Worm (Caenorhabditis elegans) whole organism, L3 larva: ENCODE measurements around the gene F36D4.6.

Source experiments
- R02D3.7 ChIP-seq: fragments of 150-350 bp; optimal IDR thresholded peaks from 2 replicates; lab custom pipeline; 2014; ENCODE audit warnings: missing biosample characterization, missing genetic modification characterization
- ZK546.5 ChIP-seq: sonication (generic microtip); optimal IDR thresholded peaks from 2 replicates; lab custom pipeline; 2017; ENCODE audit warnings: missing biosample characterization, missing genetic modification characterization
- ama-1 ChIP-seq: fragments of 150-350 bp; optimal IDR thresholded peaks from 2 replicates; lab custom pipeline; 2018
- ceh-16 ChIP-seq: sonication (generic microtip); optimal IDR thresholded peaks from 2 replicates; lab custom pipeline; 2017; ENCODE audit warnings: missing biosample characterization, missing genetic modification characterization
- ceh-28 ChIP-seq: fragments of 150-350 bp; optimal IDR thresholded peaks from 2 replicates; lab custom pipeline; 2014; ENCODE audit warnings: missing biosample characterization, missing genetic modification reagents, missing genetic modification characterization
- ceh-82 ChIP-seq: fragments of 150-350 bp; optimal IDR thresholded peaks from 2 replicates; lab custom pipeline; 2014; ENCODE audit warnings: missing biosample characterization, missing genetic modification characterization
- daf-12 ChIP-seq: fragments of 150-350 bp; optimal IDR thresholded peaks from 2 replicates; lab custom pipeline; 2014; ENCODE audit warnings: missing biosample characterization, missing genetic modification reagents, missing genetic modification characterization
- egl-5 ChIP-seq: fragments of 150-350 bp; optimal IDR thresholded peaks from 2 replicates; lab custom pipeline; 2017; ENCODE audit warnings: missing biosample characterization, missing genetic modification reagents, missing genetic modification characterization, inconsistent platforms
- elt-1 ChIP-seq: fragments of 150-350 bp; optimal IDR thresholded peaks from 2 replicates; lab custom pipeline; 2014; ENCODE audit warnings: missing biosample characterization, missing genetic modification characterization
- elt-2 ChIP-seq: sonication (generic microtip); optimal IDR thresholded peaks from 2 replicates; lab custom pipeline; 2016; ENCODE audit warnings: missing genetic modification reagents, mild to moderate bottlenecking, missing genetic modification characterization, missing compliant biosample characterization
- elt-3 ChIP-seq, 3 experiments: fragments of 150-350 bp in 1 of 3; sonication (generic microtip) in 2 of 3; optimal IDR thresholded peaks; 2 replicates in 2 of 3; 4 replicates in 1 of 3; lab custom pipeline; 2014 to 2017; ENCODE audit warnings: missing biosample characterization in 3 of 3, missing genetic modification characterization in 3 of 3
- fos-1 ChIP-seq: fragments of 150-350 bp; optimal IDR thresholded peaks from 2 replicates; lab custom pipeline; 2014; ENCODE audit warnings: missing biosample characterization, missing genetic modification characterization
- hmg-11 ChIP-seq: sonication (generic microtip); optimal IDR thresholded peaks from 2 replicates; lab custom pipeline; 2016; ENCODE audit warnings: missing genetic modification characterization, missing compliant biosample characterization
- jun-1 ChIP-seq: fragments of 150-350 bp; optimal IDR thresholded peaks from 2 replicates; lab custom pipeline; 2014; ENCODE audit warnings: missing biosample characterization, missing genetic modification reagents, missing genetic modification characterization
- lin-39 ChIP-seq: fragments of 150-350 bp; optimal IDR thresholded peaks from 2 replicates; lab custom pipeline; 2018; ENCODE audit warnings: missing biosample characterization, missing genetic modification reagents, missing genetic modification characterization
- lsy-12 ChIP-seq: sonication (generic microtip); optimal IDR thresholded peaks from 2 replicates; lab custom pipeline; 2016; ENCODE audit warnings: mild to moderate bottlenecking, missing genetic modification characterization, missing compliant biosample characterization
- mdl-1 ChIP-seq: fragments of 150-350 bp; optimal IDR thresholded peaks from 2 replicates; lab custom pipeline; 2014; ENCODE audit warnings: missing biosample characterization, missing genetic modification characterization
- mml-1 ChIP-seq: fragments of 150-350 bp; sonication (generic microtip); optimal IDR thresholded peaks from 3 replicates; lab custom pipeline; 2014; ENCODE audit warnings: missing biosample characterization, missing genetic modification characterization
- nfya-1 ChIP-seq: sonication (generic microtip); optimal IDR thresholded peaks from 2 replicates; lab custom pipeline; 2017; ENCODE audit warnings: missing genetic modification characterization, mild to moderate bottlenecking, missing compliant biosample characterization, antibody characterized with exemption, moderate library complexity; ENCODE audit not compliant: insufficient read depth
- nhr-11 ChIP-seq: fragments of 150-350 bp; optimal IDR thresholded peaks from 2 replicates; lab custom pipeline; 2014; ENCODE audit warnings: missing biosample characterization, missing genetic modification characterization
- nhr-12 ChIP-seq: fragments of 150-350 bp; optimal IDR thresholded peaks from 2 replicates; lab custom pipeline; 2014; ENCODE audit warnings: missing biosample characterization, missing genetic modification characterization
- nhr-23 ChIP-seq: fragments of 150-350 bp; optimal IDR thresholded peaks from 2 replicates; lab custom pipeline; 2014; ENCODE audit warnings: missing biosample characterization, missing genetic modification reagents, missing genetic modification characterization
- nhr-25 ChIP-seq: sonication (generic microtip); optimal IDR thresholded peaks from 2 replicates; lab custom pipeline; 2017; ENCODE audit warnings: missing biosample characterization, missing genetic modification characterization
- nhr-28 ChIP-seq: fragments of 150-350 bp; optimal IDR thresholded peaks from 2 replicates; lab custom pipeline; 2014; ENCODE audit warnings: missing biosample characterization, missing genetic modification characterization
- nhr-43 ChIP-seq: sonication (generic microtip); optimal IDR thresholded peaks from 2 replicates; lab custom pipeline; 2016; ENCODE audit warnings: mild to moderate bottlenecking, missing genetic modification characterization, missing compliant biosample characterization; ENCODE audit not compliant: poor library complexity, severe bottlenecking
- nhr-67 ChIP-seq: fragments of 150-350 bp; optimal IDR thresholded peaks from 2 replicates; lab custom pipeline; 2014; ENCODE audit warnings: missing biosample characterization, missing genetic modification characterization
- nhr-76 ChIP-seq: fragments of 150-350 bp; sonication (generic microtip); optimal IDR thresholded peaks from 5 replicates; lab custom pipeline; 2014; ENCODE audit warnings: missing biosample characterization, missing genetic modification characterization
- nhr-77 ChIP-seq: fragments of 150-350 bp; optimal IDR thresholded peaks from 2 replicates; lab custom pipeline; 2014; ENCODE audit warnings: missing biosample characterization, missing genetic modification characterization
- pqm-1 ChIP-seq: fragments of 150-350 bp; optimal IDR thresholded peaks from 2 replicates; lab custom pipeline; 2017; ENCODE audit warnings: missing biosample characterization, missing genetic modification characterization, inconsistent platforms
- sea-2 ChIP-seq: fragments of 150-350 bp; sonication (generic microtip); optimal IDR thresholded peaks from 4 replicates; lab custom pipeline; 2014; ENCODE audit warnings: missing biosample characterization, missing genetic modification reagents, missing genetic modification characterization
- snpc-4 ChIP-seq: fragments of 150-350 bp; optimal IDR thresholded peaks from 2 replicates; lab custom pipeline; 2014; ENCODE audit warnings: missing biosample characterization, missing genetic modification characterization
- tbx-2 ChIP-seq: sonication (generic microtip); optimal IDR thresholded peaks from 2 replicates; lab custom pipeline; 2016; ENCODE audit warnings: mild to moderate bottlenecking, missing genetic modification characterization, missing compliant biosample characterization
- unc-39 ChIP-seq: sonication (generic microtip); optimal IDR thresholded peaks from 4 replicates; lab custom pipeline; 2017; ENCODE audit warnings: missing biosample characterization, missing genetic modification characterization
- unc-62 ChIP-seq: fragments of 150-350 bp; sonication (generic microtip); optimal IDR thresholded peaks from 4 replicates; lab custom pipeline; 2014; ENCODE audit warnings: missing biosample characterization, missing genetic modification reagents, missing genetic modification characterization
- zag-1 ChIP-seq: fragments of 150-350 bp; optimal IDR thresholded peaks from 2 replicates; lab custom pipeline; 2014; ENCODE audit warnings: missing biosample characterization, missing genetic modification characterization
- ztf-4 ChIP-seq: fragments of 150-350 bp; optimal IDR thresholded peaks from 2 replicates; lab custom pipeline; 2014; ENCODE audit warnings: missing biosample characterization, missing genetic modification characterization

F36D4.6 gene

ce11 chrV:9427075-9427474 is at the start of gene F36D4.6:
F36D4.6 (minus strand) TSS chrV:9427175.
- TF ChIP-seq jun-1 (no peak), hmg-11 (no peak), nhr-11 (no peak), ceh-28 (no peak)

ce11 chrV:9473924-9474323 is 46.9 kb upstream of the F36D4.6 start:
- TF ChIP-seq egl-5 (tag; lab: Kevin White, UChicago) (no peak), nhr-76 (no peak), ceh-28 (no peak), nhr-23 (no peak), nhr-25 (tag; lab: Kevin White, UChicago) (no peak), elt-1 (tag; lab: Kevin White, UChicago) (no peak), ztf-4 (tag; lab: Kevin White, UChicago) (no peak), nhr-67 (tag; lab: Kevin White, UChicago) (no peak), mml-1 (tag; lab: Kevin White, UChicago) (no peak), elt-2 (tag; lab: Kevin White, UChicago) (no peak), jun-1 (no peak), pqm-1 (tag; lab: Kevin White, UChicago) (no peak), daf-12 (tag; lab: Kevin White, UChicago) (no peak), unc-39 (no peak), fos-1 (no peak), nhr-43 (tag; lab: Kevin White, UChicago) (no peak), ZK546.5 (tag; lab: Kevin White, UChicago) (no peak), mdl-1 (no peak), nfya-1 (tag; lab: Kevin White, UChicago) (no peak), nhr-77 (tag; lab: Kevin White, UChicago) (no peak)

- TF ChIP-seq nhr-76 (no peak), egl-5 (tag; lab: Kevin White, UChicago) (no peak), lsy-12 (tag; lab: Kevin White, UChicago) (no peak), snpc-4 (tag; lab: Kevin White, UChicago) (no peak), R02D3.7 (tag; lab: Kevin White, UChicago) (no peak), unc-39 (no peak), nhr-28 (tag; lab: Kevin White, UChicago) (no peak), elt-3 (tag; optimal IDR thresholded peaks at IDR 0.05; lab: Kevin White, UChicago) (no peak)
Observed at ce11 chrV:9471675-9472074, 44.7 kb upstream of the F36D4.6 start, which contains the start of gene flp-6. flp-6 (plus strand) TSS chrV:9471975.

ce11 chrV:9465529-9465928 is 38.6 kb upstream of the F36D4.6 start:
- no peak for TF ChIP-seq nhr-67 (tag; lab: Kevin White, UChicago)
- no peak for TF ChIP-seq mml-1 (tag; lab: Kevin White, UChicago)
- TF ChIP-seq tbx-2 (tag; lab: Kevin White, UChicago) = no peak
- no peak for TF ChIP-seq ceh-82 (tag; lab: Kevin White, UChicago)
- no peak for TF ChIP-seq lin-39 (tag; lab: Kevin White, UChicago)
- no peak for TF ChIP-seq mdl-1

- TF ChIP-seq zag-1 (tag; lab: Kevin White, UChicago) (no peak), ZK546.5 (tag; lab: Kevin White, UChicago) (no peak), R02D3.7 (tag; lab: Kevin White, UChicago) (no peak), nhr-25 (tag; lab: Kevin White, UChicago) (no peak), ceh-16 (tag; lab: Kevin White, UChicago) (no peak), fos-1 (no peak), ceh-82 (tag; lab: Kevin White, UChicago) (no peak), ztf-4 (tag; lab: Kevin White, UChicago) (no peak), unc-62 (no peak), ama-1 (lab: Kevin White, UChicago) (no peak), nhr-76 (no peak), sea-2 (no peak), tbx-2 (tag; lab: Kevin White, UChicago) (no peak), lsy-12 (tag; lab: Kevin White, UChicago) (no peak), nhr-12 (tag; lab: Kevin White, UChicago) (no peak), elt-2 (tag; lab: Kevin White, UChicago) (no peak)
- TF ChIP-seq, all 47 proteins: peak for 0
Observed at ce11 chrV:9462605-9463004, 35.6 kb upstream of the F36D4.6 start, which contains the start of gene F07D3.3. F07D3.3 (minus strand) TSS chrV:9462705.
